Worm (Caenorhabditis elegans): Measurements from ENCODE around the gene haao-1.

DNA sequence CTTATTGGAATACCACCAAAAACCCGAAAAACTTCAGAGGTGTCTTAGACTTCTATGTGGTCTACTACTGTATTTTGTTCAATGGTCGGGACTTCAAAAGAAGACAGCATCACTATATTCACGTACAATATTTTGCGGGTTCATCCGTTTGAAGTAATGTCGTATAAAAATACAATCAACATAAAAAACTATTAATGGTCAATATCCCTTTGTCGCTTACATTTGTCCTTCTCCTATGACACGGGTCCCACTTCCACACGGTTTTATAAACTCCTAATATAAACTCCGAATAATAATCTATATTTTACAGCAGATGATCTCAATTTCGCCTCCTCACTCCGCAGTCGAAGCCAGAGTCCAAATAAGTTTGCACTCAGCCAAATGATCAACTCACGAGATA is 47.2 kb upstream of the haao-1 start:
- TF ChIP-seq ztf-23 (GFP tag; IDR thresholded peaks at IDR 0.05) (no peak), T22C8.4 (GFP tag; IDR thresholded peaks at IDR 0.05) (no peak), klf-2 (GFP tag; conservative IDR thresholded peaks at IDR 0.05) (no peak), tab-1 (GFP tag; IDR thresholded peaks at IDR 0.05) (no peak), cog-1 (tag; optimal IDR thresholded peaks at IDR 0.05) (no peak), ztf-29 (GFP tag; IDR thresholded peaks at IDR 0.05) (no peak), flt-1 (GFP tag; IDR thresholded peaks at IDR 0.05) (no peak), med-1 (GFP tag; optimal IDR thresholded peaks at IDR 0.05; ENCODE audit: insufficient read depth) (no peak)

Measured in whole organism, midembryonic.